Fruit fly (Drosophila melanogaster) whole organism, embryonic: ENCODE data around the gene Cyp1.

Experiments
- Antp ChIP-seq: fragments of 200-800 bp; sonication (Bioruptor generic); optimal IDR thresholded peaks from 3 replicates; lab custom pipeline; 2016; ENCODE audit warnings: missing biosample characterization, missing genetic modification characterization
- Asciz ChIP-seq: fragments of 200-800 bp; sonication (Bioruptor generic); optimal IDR thresholded peaks from 2 replicates; lab custom pipeline; 2017; ENCODE audit warnings: missing biosample characterization, mild to moderate bottlenecking, missing genetic modification characterization, missing genetic modification reagents
- CG10654 ChIP-seq: fragments of 200-800 bp; sonication (Bioruptor generic); optimal IDR thresholded peaks from 2 replicates; lab custom pipeline; 2016; ENCODE audit warnings: missing biosample characterization, missing genetic modification characterization
- CG11456 ChIP-seq: fragments of 200-800 bp; sonication (Bioruptor generic); IDR thresholded peaks from 3 replicates; pipeline ENCODE4 v1.3.6; 2022; ENCODE audit warnings: missing biosample characterization, missing genetic modification characterization
- CG11696 ChIP-seq: fragments of 200-800 bp; sonication (Bioruptor generic); IDR thresholded peaks from 2 replicates; pipeline ENCODE4 v1.3.6; 2022; ENCODE audit warnings: missing biosample characterization, missing genetic modification characterization
- CG12104 ChIP-seq: fragments of 200-800 bp; sonication (Bioruptor generic); optimal IDR thresholded peaks from 3 replicates; lab custom pipeline; 2016; ENCODE audit warnings: missing biosample characterization, missing genetic modification characterization
- CG12659 ChIP-seq: fragments of 200-800 bp; sonication (Bioruptor generic); optimal IDR thresholded peaks from 3 replicates; lab custom pipeline; 2017; ENCODE audit warnings: mild to moderate bottlenecking, missing biosample characterization, missing genetic modification reagents, missing genetic modification characterization
- CG13296 ChIP-seq: fragments of 200-800 bp; sonication (Bioruptor generic); optimal IDR thresholded peaks from 3 replicates; lab custom pipeline; 2018; ENCODE audit warnings: missing biosample characterization, mild to moderate bottlenecking, missing genetic modification characterization
- CG13424 ChIP-seq: fragments of 200-800 bp; sonication (Bioruptor generic); optimal IDR thresholded peaks from 2 replicates; lab custom pipeline; 2019; ENCODE audit warnings: missing biosample characterization, mild to moderate bottlenecking, missing genetic modification characterization, moderate library complexity
- CG14441 ChIP-seq: fragments of 200-800 bp; sonication (Bioruptor generic); IDR thresholded peaks from 2 replicates; pipeline ENCODE4 v1.3.6; 2022; ENCODE audit warnings: missing biosample characterization, missing genetic modification characterization
- CG14667 ChIP-seq: fragments of 200-800 bp; sonication (Bioruptor generic); IDR thresholded peaks from 2 replicates; pipeline ENCODE4 v1.3.6; 2022; ENCODE audit warnings: missing biosample characterization, missing genetic modification characterization
- CG15696 ChIP-seq: fragments of 200-800 bp; sonication (Bioruptor generic); optimal IDR thresholded peaks from 2 replicates; lab custom pipeline; 2019; ENCODE audit warnings: missing biosample characterization, mild to moderate bottlenecking, missing genetic modification characterization, moderate library complexity
- CG17186 ChIP-seq: fragments of 200-800 bp; sonication (Bioruptor generic); optimal IDR thresholded peaks from 3 replicates; lab custom pipeline; 2017; ENCODE audit warnings: missing biosample characterization, missing genetic modification reagents, missing genetic modification characterization
- CG17328 ChIP-seq: fragments of 200-800 bp; sonication (Bioruptor generic); IDR thresholded peaks from 2 replicates; pipeline ENCODE4 v1.3.6; 2022; ENCODE audit warnings: missing biosample characterization, missing genetic modification characterization
- CG17829 ChIP-seq: fragments of 200-800 bp; optimal IDR thresholded peaks from 2 replicates; lab custom pipeline; 2019; ENCODE audit warnings: missing biosample characterization, mild to moderate bottlenecking, missing genetic modification characterization, moderate library complexity
- CG18599 ChIP-seq: fragments of 200-800 bp; sonication (Bioruptor generic); optimal IDR thresholded peaks from 3 replicates; lab custom pipeline; 2017; ENCODE audit warnings: missing biosample characterization, missing genetic modification characterization, mild to moderate bottlenecking, moderate library complexity, missing genetic modification reagents
- CG32532 ChIP-seq: fragments of 200-800 bp; sonication (Bioruptor generic); IDR thresholded peaks from 2 replicates; pipeline ENCODE4 v1.3.6; 2022; ENCODE audit warnings: missing biosample characterization, missing genetic modification characterization
- CG4707 ChIP-seq: fragments of 200-800 bp; sonication (Bioruptor generic); optimal IDR thresholded peaks from 2 replicates; lab custom pipeline; 2018; ENCODE audit warnings: missing biosample characterization, mild to moderate bottlenecking, missing genetic modification characterization, moderate library complexity
- CG6791 ChIP-seq: fragments of 200-800 bp; sonication (Bioruptor generic); IDR thresholded peaks from 3 replicates; pipeline ENCODE4 v1.3.6; 2022; ENCODE audit warnings: missing biosample characterization, missing genetic modification characterization; ENCODE audit not compliant: partially characterized antibody
- CG7928 ChIP-seq: fragments of 200-800 bp; sonication (Bioruptor generic); optimal IDR thresholded peaks from 2 replicates; lab custom pipeline; 2017; ENCODE audit warnings: missing biosample characterization, mild to moderate bottlenecking, missing genetic modification characterization
- Gsc ChIP-seq: fragments of 200-800 bp; sonication (Bioruptor generic); IDR thresholded peaks from 2 replicates; pipeline ENCODE4 v1.3.6; 2022; ENCODE audit warnings: missing biosample characterization, missing genetic modification characterization
- HLH4C ChIP-seq: fragments of 200-800 bp; sonication (Bioruptor generic); IDR thresholded peaks from 3 replicates; pipeline ENCODE4 v1.3.6; 2022; ENCODE audit warnings: missing biosample characterization, missing genetic modification characterization; ENCODE audit not compliant: partially characterized antibody
- HLHmδ ChIP-seq: fragments of 200-800 bp; sonication (Bioruptor generic); optimal IDR thresholded peaks from 2 replicates; lab custom pipeline; 2018; ENCODE audit warnings: missing biosample characterization, mild to moderate bottlenecking, missing genetic modification characterization, moderate library complexity
- Pdp1 ChIP-seq, 2 experiments: fragments of 200-800 bp; sonication (Bioruptor generic); optimal IDR thresholded peaks; 3 replicates each; lab custom pipeline; 2016; ENCODE audit warnings: missing biosample characterization in 2 of 2, missing genetic modification characterization in 2 of 2, mild to moderate bottlenecking in 1 of 2, moderate library complexity in 1 of 2
- Ssrp ChIP-seq: fragments of 200-800 bp; sonication (Bioruptor generic); optimal IDR thresholded peaks from 2 replicates; lab custom pipeline; 2018; ENCODE audit warnings: missing biosample characterization, mild to moderate bottlenecking, missing genetic modification characterization, moderate library complexity
- Stat92E ChIP-seq, 3 experiments: fragments of >200 bp in 2 of 3; fragments of 200-800 bp in 1 of 3; sonication (Bioruptor generic) in 1 of 3; optimal IDR thresholded peaks; 2 replicates each; lab custom pipeline; 2017 to 2019; ENCODE audit warnings: missing biosample characterization in 3 of 3, missing genetic modification characterization in 3 of 3, mild to moderate bottlenecking in 1 of 3, moderate library complexity in 1 of 3
- bcd ChIP-seq: fragments of 200-800 bp; sonication (Bioruptor generic); optimal IDR thresholded peaks from 2 replicates; lab custom pipeline; 2017; ENCODE audit warnings: missing biosample characterization, mild to moderate bottlenecking, missing genetic modification characterization
- btn ChIP-seq: fragments of 200-800 bp; sonication (Bioruptor generic); optimal IDR thresholded peaks from 2 replicates; lab custom pipeline; 2016; ENCODE audit warnings: missing biosample characterization, missing genetic modification characterization
- cato ChIP-seq: fragments of 200-800 bp; sonication (Bioruptor generic); optimal IDR thresholded peaks from 2 replicates; lab custom pipeline; 2016; ENCODE audit warnings: missing biosample characterization, missing genetic modification characterization, borderline replicate concordance
- chif ChIP-seq, 2 experiments: fragments of 200-800 bp; sonication (Bioruptor generic); optimal IDR thresholded peaks; 3 replicates each; lab custom pipeline; 2016; ENCODE audit warnings: missing biosample characterization in 2 of 2, missing genetic modification characterization in 2 of 2
- cwo ChIP-seq: fragments of 200-800 bp; sonication (Bioruptor generic); optimal IDR thresholded peaks from 3 replicates; lab custom pipeline; 2017; ENCODE audit warnings: missing biosample characterization, missing genetic modification characterization, mild to moderate bottlenecking, moderate library complexity, missing genetic modification reagents
- exex ChIP-seq: fragments of 200-800 bp; sonication (Bioruptor generic); optimal IDR thresholded peaks from 4 replicates; lab custom pipeline; 2018; ENCODE audit warnings: missing biosample characterization, mild to moderate bottlenecking, missing genetic modification characterization, moderate library complexity
- gcm2 ChIP-seq: fragments of 200-800 bp; sonication (Bioruptor generic); optimal IDR thresholded peaks from 2 replicates; lab custom pipeline; 2016; ENCODE audit warnings: missing biosample characterization, missing genetic modification characterization
- gem ChIP-seq: fragments of 200-800 bp; sonication (Bioruptor generic); optimal IDR thresholded peaks from 2 replicates; lab custom pipeline; 2019; ENCODE audit warnings: missing biosample characterization, mild to moderate bottlenecking, missing genetic modification characterization, moderate library complexity
- ham ChIP-seq: fragments of 200-800 bp; sonication (Bioruptor generic); IDR thresholded peaks from 2 replicates; pipeline ENCODE4 v1.3.6; 2022; ENCODE audit warnings: missing biosample characterization, missing genetic modification characterization
- lilli ChIP-seq: fragments of 200-800 bp; sonication (Bioruptor generic); optimal IDR thresholded peaks from 3 replicates; lab custom pipeline; 2016; ENCODE audit warnings: missing biosample characterization, missing genetic modification characterization
- onecut ChIP-seq: fragments of 200-800 bp; sonication (Bioruptor generic); IDR thresholded peaks from 2 replicates; pipeline ENCODE4 v1.3.6; 2022; ENCODE audit warnings: missing biosample characterization, missing genetic modification characterization
- pho ChIP-seq: fragments of 200-800 bp; sonication (Bioruptor generic); optimal IDR thresholded peaks from 2 replicates; lab custom pipeline; 2016; ENCODE audit warnings: missing biosample characterization, missing genetic modification characterization
- pzg ChIP-seq: fragments of 200-800 bp; sonication (Bioruptor generic); optimal IDR thresholded peaks from 3 replicates; lab custom pipeline; 2018; ENCODE audit warnings: missing biosample characterization, mild to moderate bottlenecking, missing genetic modification characterization, moderate library complexity
- stwl ChIP-seq: fragments of 200-800 bp; sonication (Bioruptor generic); optimal IDR thresholded peaks from 3 replicates; lab custom pipeline; 2018; ENCODE audit warnings: missing biosample characterization, mild to moderate bottlenecking, missing genetic modification characterization, moderate library complexity
- tx ChIP-seq: fragments of 200-800 bp; sonication (Bioruptor generic); optimal IDR thresholded peaks from 2 replicates; lab custom pipeline; 2016; ENCODE audit warnings: missing biosample characterization, missing genetic modification characterization
- unc-4 ChIP-seq: fragments of 200-800 bp; sonication (Bioruptor generic); IDR thresholded peaks from 2 replicates; pipeline ENCODE4 v1.3.6; 2022; ENCODE audit warnings: missing biosample characterization, missing genetic modification characterization; ENCODE audit not compliant: partially characterized antibody
- unpg ChIP-seq: fragments of 200-800 bp; sonication (Bioruptor generic); optimal IDR thresholded peaks from 3 replicates; lab custom pipeline; 2018; ENCODE audit warnings: missing biosample characterization, mild to moderate bottlenecking, missing genetic modification characterization, moderate library complexity
- vnd ChIP-seq: fragments of 200-800 bp; sonication (Bioruptor generic); IDR thresholded peaks from 3 replicates; pipeline ENCODE4 v1.3.6; 2022; ENCODE audit warnings: missing biosample characterization, missing genetic modification characterization; ENCODE audit not compliant: partially characterized antibody

Gene Cyp1

DNA sequence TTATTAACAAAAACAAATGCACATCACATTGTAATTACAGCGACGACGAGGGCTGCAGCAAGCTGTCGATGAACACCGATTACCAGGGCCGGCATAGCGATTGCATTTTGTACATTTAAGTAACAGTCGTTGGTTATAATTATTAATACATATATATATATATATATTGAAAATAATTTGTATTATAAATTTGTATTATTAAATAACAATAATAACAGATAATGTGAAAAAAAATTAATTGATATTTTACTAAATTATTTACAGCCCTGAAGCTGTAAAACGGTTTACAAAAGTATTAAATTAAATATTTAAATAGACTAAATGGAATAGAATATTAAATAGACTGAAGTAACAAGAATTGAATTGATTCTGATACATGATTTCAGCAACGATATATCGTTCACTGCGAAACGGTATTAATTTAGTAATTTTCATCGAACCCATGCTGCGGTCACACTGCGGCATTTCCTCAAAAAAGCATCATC is 44.3 kb downstream of the Cyp1 start, which contains the start of the genes kat80 and Prosalpha4 (continued):
- no peak for TF ChIP-seq btn
- no peak for TF ChIP-seq HLHmδ (GFP tag; lab: Kevin White, UChicago)
- TF ChIP-seq Gsc (GFP tag; lab: Robert Waterston, UW): no peak
- no peak for TF ChIP-seq cwo (GFP tag; lab: Kevin White, UChicago)
- TF ChIP-seq CG32532 (GFP tag; lab: Robert Waterston, UW): peak; percentile 58; the same call in 1 of the 2 replicates
- TF ChIP-seq CG15696 (tag; lab: Kevin White, UChicago): peak; percentile 47
- no peak for TF ChIP-seq Stat92E (GFP tag; optimal IDR thresholded peaks at IDR 0.05; lab: Kevin White, UChicago)
- no peak for TF ChIP-seq tx (GFP tag; lab: Kevin White, UChicago)
- peak; percentile 21 for TF ChIP-seq lilli (GFP tag; lab: Kevin White, UChicago)
- TF ChIP-seq ham (GFP tag; lab: Robert Waterston, UW): no peak
- peak; percentile 30 for TF ChIP-seq bcd (GFP tag; lab: Kevin White, UChicago)
- peak; percentile 4 for TF ChIP-seq stwl (tag; lab: Kevin White, UChicago)
- TF ChIP-seq CG12659 (GFP tag; lab: Kevin White, UChicago): peak; percentile 28
- TF ChIP-seq CG18599 (GFP tag; lab: Kevin White, UChicago): peak; percentile 56
- TF ChIP-seq CG11456 (GFP tag; lab: Robert Waterston, UW): no peak
- peak; percentile 33; the same call in 1 of the 3 replicates for TF ChIP-seq HLH4C (GFP tag; lab: Robert Waterston, UW)
- TF ChIP-seq CG17829 (tag; lab: Kevin White, UChicago): peak; percentile 63
- TF ChIP-seq Antp (GFP tag; lab: Kevin White, UChicago): peak; percentile 3
- no peak for TF ChIP-seq gcm2 (GFP tag; lab: Kevin White, UChicago)
- 0 out of 2 replicates have a peak, but pooled peaks have one; percentile 11 for TF ChIP-seq CG17328 (GFP tag; lab: Robert Waterston, UW)
- peak; percentile 96 for TF ChIP-seq CG7928
- no peak for TF ChIP-seq CG17186
- TF ChIP-seq Pdp1 (GFP tag; optimal IDR thresholded peaks at IDR 0.05; lab: Kevin White, UChicago): peak in 1 of 2 experiments; percentile 10
- TF ChIP-seq unpg (GFP tag; lab: Kevin White, UChicago): peak; percentile 32
- peak; percentile 53 for TF ChIP-seq CG13424
- no peak for TF ChIP-seq CG11696 (GFP tag; lab: Robert Waterston, UW)
- peak; percentile 1 for TF ChIP-seq CG10654 (GFP tag; lab: Kevin White, UChicago)
- TF ChIP-seq CG13296: peak; percentile 32
- no peak for TF ChIP-seq CG12104 (GFP tag; lab: Kevin White, UChicago)
- TF ChIP-seq exex (tag; lab: Kevin White, UChicago): peak; percentile 70
- TF ChIP-seq Ssrp (tag; lab: Kevin White, UChicago): peak; percentile 20
- TF ChIP-seq chif (GFP tag; optimal IDR thresholded peaks at IDR 0.05; lab: Kevin White, UChicago): no peak
- no peak for TF ChIP-seq pho (GFP tag; lab: Kevin White, UChicago)
- 0 out of 2 replicates have a peak, but pooled peaks have one; percentile 32 for TF ChIP-seq onecut
- peak; percentile 42; the same call in 2 of the 3 replicates for TF ChIP-seq CG6791 (GFP tag; lab: Robert Waterston, UW)
- TF ChIP-seq cato (GFP tag; lab: Kevin White, UChicago): no peak
- no peak for TF ChIP-seq Asciz (GFP tag; lab: Kevin White, UChicago)
- 0 out of 2 replicates have a peak, but pooled peaks have one; percentile 15 for TF ChIP-seq CG14667
- TF ChIP-seq unc-4 (GFP tag; lab: Robert Waterston, UW): peak; percentile 69
- peak; percentile 53; the same call in 1 of the 3 replicates for TF ChIP-seq vnd (GFP tag; lab: Robert Waterston, UW)
- peak; percentile 43 for TF ChIP-seq pzg (GFP tag; lab: Kevin White, UChicago)
- no peak for TF ChIP-seq CG4707 (GFP tag; lab: Kevin White, UChicago)
- TF ChIP-seq CG14441: peak; percentile 32; the same call in 1 of the 2 replicates
- peak; percentile 62 for TF ChIP-seq gem
